Worm (Caenorhabditis elegans): ENCODE results near the gene F43H9.4.

DNA sequence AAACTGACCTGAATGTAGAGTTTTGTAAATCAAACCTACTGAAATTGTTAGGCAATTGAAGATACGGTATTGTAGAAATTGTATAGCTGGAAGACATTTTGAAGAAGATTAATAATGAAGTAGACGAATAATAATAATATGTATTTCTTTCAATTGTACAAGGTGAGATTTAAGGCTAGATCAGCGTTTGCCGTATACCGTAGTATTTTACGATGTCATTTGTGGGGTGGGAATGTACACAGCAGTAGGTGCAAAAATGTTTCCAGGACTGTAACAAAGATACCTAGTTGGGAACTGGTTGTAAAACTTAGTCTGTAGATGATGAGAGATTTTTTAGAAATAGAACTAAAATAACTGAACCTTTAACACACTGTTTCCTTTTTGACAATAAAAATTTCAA is 31.9 kb upstream of the F43H9.4 start, which contains the start of gene ceh-76:
- TF ChIP-seq med-1 (GFP tag; optimal IDR thresholded peaks at IDR 0.05; ENCODE audit: insufficient read depth) (no peak), flt-1 (GFP tag; IDR thresholded peaks at IDR 0.05) (no peak), ref-1 (GFP tag; conservative IDR thresholded peaks at IDR 0.05) (no peak), T22C8.4 (GFP tag; IDR thresholded peaks at IDR 0.05) (no peak)
